Fruit fly (Drosophila melanogaster): ENCODE data around the gene Cox17.

The Cox17 gene

dm6 chrX:15084580-15085138 lies at the start of gene Cox17 (continued):
- TF ChIP-seq insv (GFP tag; optimal IDR thresholded peaks at IDR 0.05) (peak in 1 of 2 experiments; percentile 53), CG1832 (GFP tag; optimal IDR thresholded peaks at IDR 0.05) (no peak), CG16863 (GFP tag; optimal IDR thresholded peaks at IDR 0.05) (peak; percentile 33), MBD-R2 (GFP tag; IDR thresholded peaks at IDR 0.05) (peak; percentile 33; the same call in 1 of the 2 replicates), CG9727 (GFP tag; optimal IDR thresholded peaks at IDR 0.05) (peak; percentile 88), B-H2 (GFP tag; optimal IDR thresholded peaks at IDR 0.05) (peak; percentile 82), klu (GFP tag; IDR thresholded peaks at IDR 0.05) (peak; percentile 47), Vsx1 (GFP tag; optimal IDR thresholded peaks at IDR 0.05) (peak; percentile 70), Tbp (GFP tag; optimal IDR thresholded peaks at IDR 0.05) (no peak), ken (GFP tag; IDR thresholded peaks at IDR 0.05) (peak; percentile 69; the same call in 2 of the 3 replicates), HHEX (GFP tag; optimal IDR thresholded peaks at IDR 0.05) (peak; percentile 61), tin (GFP tag; optimal IDR thresholded peaks at IDR 0.05) (peak; percentile 84), danr (GFP tag; IDR thresholded peaks at IDR 0.05) (peak; percentile 33; the same call in 1 of the 2 replicates), bsh (GFP tag; optimal IDR thresholded peaks at IDR 0.05) (peak; percentile 37 to 60), ci (GFP tag; IDR thresholded peaks at IDR 0.05) (peak; percentile 63; the same call in 2 of the 3 replicates), Aef1 (GFP tag; IDR thresholded peaks at IDR 0.05) (peak; percentile 69), CG7786 (GFP tag; optimal IDR thresholded peaks at IDR 0.05) (peak; percentile 60), fd96Cb (tag; optimal IDR thresholded peaks at IDR 0.05) (peak; percentile 79), B-H1 (GFP tag; IDR thresholded peaks at IDR 0.05) (peak; percentile 53; the same call in 2 of the 3 replicates), Stat92E (GFP tag; optimal IDR thresholded peaks at IDR 0.05) (peak in 1 of 3 experiments; percentile 53), CG6272 (GFP tag; IDR thresholded peaks at IDR 0.05) (peak; percentile 71), pnt (GFP tag; optimal IDR thresholded peaks at IDR 0.05) (peak; percentile 64), onecut (GFP tag; IDR thresholded peaks at IDR 0.05) (peak; percentile 86), aop (GFP tag; IDR thresholded peaks at IDR 0.05) (no peak), CG2678 (tag; optimal IDR thresholded peaks at IDR 0.05) (peak; percentile 89), CG34224 (GFP tag; IDR thresholded peaks at IDR 0.05; ENCODE audit: partially characterized antibody) (peak; percentile 73; the same call in 2 of the 3 replicates), dmrt11E (tag; optimal IDR thresholded peaks at IDR 0.05) (peak; percentile 81), inv (GFP tag; IDR thresholded peaks at IDR 0.05; ENCODE audit: partially characterized antibody) (peak; percentile 75), Dp (GFP tag; optimal IDR thresholded peaks at IDR 0.05) (peak; percentile 19), Dip3 (GFP tag; optimal IDR thresholded peaks at IDR 0.05) (peak; percentile 49), BEAF-32 (GFP tag; optimal IDR thresholded peaks at IDR 0.05) (peak; percentile 93), CG7372 (GFP tag; IDR thresholded peaks at IDR 0.05) (peak; percentile 57), usp (GFP tag; optimal IDR thresholded peaks at IDR 0.05) (no peak), bowl (GFP tag; IDR thresholded peaks at IDR 0.05) (no peak), CG7556 (GFP tag; optimal IDR thresholded peaks at IDR 0.05) (peak; percentile 86), CG3726 (GFP tag; IDR thresholded peaks at IDR 0.05) (no peak), Oaz (GFP tag; IDR thresholded peaks at IDR 0.05) (no peak), Nf-YC (tag; optimal IDR thresholded peaks at IDR 0.05) (peak; percentile 84), Optix (GFP tag; IDR thresholded peaks at IDR 0.05) (peak; percentile 44; the same call in 1 of the 3 replicates), maf-S (GFP tag; optimal IDR thresholded peaks at IDR 0.05) (peak; percentile 20), sug (tag; optimal IDR thresholded peaks at IDR 0.05) (peak; percentile 84), sim (GFP tag; IDR thresholded peaks at IDR 0.05) (no peak), ab (GFP tag; optimal IDR thresholded peaks at IDR 0.05) (peak; percentile 28), da (GFP tag; optimal IDR thresholded peaks at IDR 0.05) (no peak), HLH3B (GFP tag; IDR thresholded peaks at IDR 0.05) (peak; percentile 26; the same call in 1 of the 2 replicates), yki (optimal IDR thresholded peaks at IDR 0.05) (no peak), ind (GFP tag; optimal IDR thresholded peaks at IDR 0.05) (peak; percentile 84), scrt (GFP tag; optimal IDR thresholded peaks at IDR 0.05) (peak; percentile 51), CG2712 (tag; optimal IDR thresholded peaks at IDR 0.05) (peak; percentile 84), CG10147 (GFP tag; optimal IDR thresholded peaks at IDR 0.05) (peak; percentile 77)

Data from whole organism, embryonic.